Worm (Caenorhabditis elegans) whole organism, mixed stage, embryonic: Measurements from ENCODE around the gene B0353.1.
A peak's percentile ranks its signal among the peaks of the same experiment; 100 is the strongest.

Experiments
- M03D4.4 ChIP-seq: sonication (generic microtip); optimal IDR thresholded peaks from 2 replicates; lab custom pipeline; 2017; ENCODE audit warnings: mild to moderate bottlenecking, missing genetic modification characterization, missing compliant biosample characterization
- blmp-1 ChIP-seq: fragments of 150-350 bp; optimal IDR thresholded peaks from 2 replicates; lab custom pipeline; 2014; ENCODE audit warnings: missing biosample characterization, missing genetic modification characterization
- ceh-39 ChIP-seq: fragments of 150-350 bp; optimal IDR thresholded peaks from 2 replicates; lab custom pipeline; 2014; ENCODE audit warnings: missing biosample characterization, missing genetic modification characterization
- ceh-43 ChIP-seq: fragments of 200-800 bp; sonication (Bioruptor generic); optimal IDR thresholded peaks from 2 replicates; lab custom pipeline; 2018; ENCODE audit warnings: mild to moderate bottlenecking, missing genetic modification characterization, moderate library complexity, missing compliant biosample characterization
- ceh-83 ChIP-seq: fragments of 200-800 bp; sonication (Bioruptor generic); optimal IDR thresholded peaks from 2 replicates; lab custom pipeline; 2018; ENCODE audit warnings: mild to moderate bottlenecking, missing genetic modification characterization, missing compliant biosample characterization
- cnd-1 ChIP-seq: fragments of 200-800 bp; sonication (Bioruptor generic); optimal IDR thresholded peaks from 2 replicates; lab custom pipeline; 2018; ENCODE audit warnings: mild to moderate bottlenecking, missing genetic modification characterization, missing compliant biosample characterization
- drap-1 ChIP-seq: fragments of 200-800 bp; sonication (Bioruptor generic); optimal IDR thresholded peaks from 3 replicates; lab custom pipeline; 2018; ENCODE audit warnings: mild to moderate bottlenecking, missing genetic modification characterization, missing compliant biosample characterization
- elt-1 ChIP-seq: sonication (generic microtip); optimal IDR thresholded peaks from 2 replicates; lab custom pipeline; 2017; ENCODE audit warnings: missing genetic modification characterization, mild to moderate bottlenecking, missing compliant biosample characterization, antibody characterized with exemption, moderate library complexity, borderline replicate concordance; ENCODE audit not compliant: insufficient read depth
- elt-3 ChIP-seq: fragments of 150-350 bp; optimal IDR thresholded peaks from 2 replicates; lab custom pipeline; 2014; ENCODE audit warnings: missing biosample characterization, missing genetic modification characterization
- flh-1 ChIP-seq: fragments of 200-800 bp; sonication (Bioruptor generic); optimal IDR thresholded peaks from 2 replicates; lab custom pipeline; 2018; ENCODE audit warnings: mild to moderate bottlenecking, missing genetic modification characterization, moderate library complexity, missing compliant biosample characterization
- ham-2 ChIP-seq: fragments of 200-800 bp; sonication (Bioruptor generic); optimal IDR thresholded peaks from 2 replicates; lab custom pipeline; 2018; ENCODE audit warnings: mild to moderate bottlenecking, missing genetic modification characterization, missing compliant biosample characterization
- hlh-1 ChIP-seq: fragments of 150-350 bp; optimal IDR thresholded peaks from 2 replicates; lab custom pipeline; 2014; ENCODE audit warnings: missing biosample characterization, missing genetic modification reagents, missing genetic modification characterization
- lin-13 ChIP-seq: fragments of 150-350 bp; optimal IDR thresholded peaks from 2 replicates; lab custom pipeline; 2014; ENCODE audit warnings: missing biosample characterization, missing genetic modification characterization
- lin-32 ChIP-seq: fragments of 200-800 bp; sonication (Bioruptor generic); optimal IDR thresholded peaks from 2 replicates; lab custom pipeline; 2018; ENCODE audit warnings: mild to moderate bottlenecking, missing genetic modification characterization, missing compliant biosample characterization
- lsy-2 ChIP-seq: fragments of 150-350 bp; optimal IDR thresholded peaks from 2 replicates; lab custom pipeline; 2014; ENCODE audit warnings: missing biosample characterization, missing genetic modification characterization
- mab-5 ChIP-seq: fragments of 150-350 bp; optimal IDR thresholded peaks from 2 replicates; lab custom pipeline; 2014; ENCODE audit warnings: missing biosample characterization, missing genetic modification characterization
- mep-1 ChIP-seq: fragments of 150-350 bp; optimal IDR thresholded peaks from 2 replicates; lab custom pipeline; 2017; ENCODE audit warnings: missing biosample characterization, missing genetic modification reagents, missing genetic modification characterization, inconsistent platforms
- mls-2 ChIP-seq: sonication (generic microtip); optimal IDR thresholded peaks from 2 replicates; lab custom pipeline; 2016; ENCODE audit warnings: mild to moderate bottlenecking, missing genetic modification characterization, moderate library complexity, missing compliant biosample characterization
- nhr-12 ChIP-seq: fragments of 150-350 bp; optimal IDR thresholded peaks from 2 replicates; lab custom pipeline; 2014; ENCODE audit warnings: missing biosample characterization, missing genetic modification characterization
- nhr-2 ChIP-seq: fragments of 150-350 bp; optimal IDR thresholded peaks from 2 replicates; lab custom pipeline; 2014; ENCODE audit warnings: missing biosample characterization, missing genetic modification characterization
- nhr-237 ChIP-seq: fragments of 150-350 bp; optimal IDR thresholded peaks from 2 replicates; lab custom pipeline; 2014; ENCODE audit warnings: missing biosample characterization, missing genetic modification characterization
- nhr-28 ChIP-seq: fragments of 150-350 bp; optimal IDR thresholded peaks from 2 replicates; lab custom pipeline; 2014; ENCODE audit warnings: missing biosample characterization, missing genetic modification characterization
- nhr-76 ChIP-seq: sonication (generic microtip); optimal IDR thresholded peaks from 2 replicates; lab custom pipeline; 2017; ENCODE audit warnings: missing biosample characterization, missing genetic modification characterization
- pha-4 ChIP-seq: fragments of 150-350 bp; optimal IDR thresholded peaks from 2 replicates; lab custom pipeline; 2018; ENCODE audit warnings: missing biosample characterization, missing genetic modification reagents, missing genetic modification characterization
- sem-2 ChIP-seq: fragments of 200-800 bp; sonication (Bioruptor generic); optimal IDR thresholded peaks from 2 replicates; lab custom pipeline; 2018; ENCODE audit warnings: mild to moderate bottlenecking, missing genetic modification characterization, missing compliant biosample characterization
- snpc-4 ChIP-seq: fragments of 150-350 bp; optimal IDR thresholded peaks from 2 replicates; lab custom pipeline; 2014; ENCODE audit warnings: missing biosample characterization, missing genetic modification characterization
- sptf-1 ChIP-seq: sonication (generic microtip); optimal IDR thresholded peaks from 2 replicates; lab custom pipeline; 2017; ENCODE audit warnings: mild to moderate bottlenecking, missing genetic modification characterization, moderate library complexity, missing compliant biosample characterization
- tbx-8 ChIP-seq: fragments of 200-800 bp; sonication (Bioruptor generic); optimal IDR thresholded peaks from 2 replicates; lab custom pipeline; 2018; ENCODE audit warnings: mild to moderate bottlenecking, missing genetic modification characterization, moderate library complexity, missing compliant biosample characterization
- unc-120 ChIP-seq: sonication (generic microtip); optimal IDR thresholded peaks from 2 replicates; lab custom pipeline; 2017; ENCODE audit warnings: missing genetic modification characterization, missing compliant biosample characterization; ENCODE audit not compliant: poor library complexity, severe bottlenecking
- unc-39 ChIP-seq: fragments of 150-350 bp; optimal IDR thresholded peaks from 2 replicates; lab custom pipeline; 2014; ENCODE audit warnings: missing biosample characterization, missing genetic modification characterization
- unc-62 ChIP-seq: fragments of 150-350 bp; optimal IDR thresholded peaks from 2 replicates; lab custom pipeline; 2014; ENCODE audit warnings: missing biosample characterization, missing genetic modification reagents, missing genetic modification characterization

B0353.1 gene

ce11 chrIII:555650-556049 lies at the start of gene B0353.1:
TSS of gene B0353.1 (plus strand) at chrIII:555950.
- no peak for TF ChIP-seq sem-2
- TF ChIP-seq unc-62 (GFP tag; lab: Kevin White, UChicago): no peak
- no peak for TF ChIP-seq unc-120 (tag; lab: Kevin White, UChicago)
- no peak for TF ChIP-seq pha-4
- no peak for TF ChIP-seq nhr-237
- no peak for TF ChIP-seq lin-13 (tag; lab: Kevin White, UChicago)
- no peak for TF ChIP-seq mep-1 (tag; lab: Kevin White, UChicago)
- no peak for TF ChIP-seq nhr-28
- TF ChIP-seq elt-1 (tag; lab: Kevin White, UChicago): no peak
- TF ChIP-seq ceh-39 (tag; lab: Kevin White, UChicago): no peak
- no peak for TF ChIP-seq hlh-1 (tag; lab: Kevin White, UChicago)
- no peak for TF ChIP-seq lsy-2 (tag; lab: Kevin White, UChicago)
- no peak for TF ChIP-seq mls-2
- TF ChIP-seq nhr-12 (tag; lab: Kevin White, UChicago): no peak
- no peak for TF ChIP-seq blmp-1 (tag; lab: Kevin White, UChicago)
- TF ChIP-seq flh-1 (GFP tag; lab: Kevin White, UChicago): no peak
- no peak for TF ChIP-seq drap-1 (GFP tag; lab: Kevin White, UChicago)
- no peak for TF ChIP-seq cnd-1 (tag; lab: Kevin White, UChicago)
- TF ChIP-seq, all 35 proteins: peak for 0

- TF ChIP-seq unc-120 (tag; lab: Kevin White, UChicago) (no peak), ceh-83 (GFP tag; lab: Kevin White, UChicago) (no peak)
Measured at ce11 chrIII:509045-509444, 46.7 kb upstream of the B0353.1 start.

- TF ChIP-seq pha-4: peak; percentile 8
- no peak for TF ChIP-seq flh-1 (GFP tag; lab: Kevin White, UChicago)
Measured at ce11 chrIII:512117-512516, 43.6 kb upstream of the B0353.1 start, which contains the start of gene F30H5.3. TSS of gene F30H5.3 (minus strand) at chrIII:512217.

- no peak for TF ChIP-seq unc-62 (GFP tag; lab: Kevin White, UChicago)
- no peak for TF ChIP-seq unc-120 (tag; lab: Kevin White, UChicago)
- no peak for TF ChIP-seq nhr-2 (tag; lab: Kevin White, UChicago)
Measured at ce11 chrIII:513360-513759, 42.4 kb upstream of the B0353.1 start.

ce11 chrIII:523944-524343 lies 31.8 kb upstream of the B0353.1 start, which contains the start of gene T22F7.3:
TSS of gene T22F7.3 (minus strand) at chrIII:524044.
- no peak for TF ChIP-seq unc-39
- no peak for TF ChIP-seq blmp-1 (tag; lab: Kevin White, UChicago)

ce11 chrIII:526824-527223 lies 28.9 kb upstream of the B0353.1 start, which contains the start of gene T22F7.4:
TSS of gene T22F7.4 (minus strand) at chrIII:526924.
- no peak for TF ChIP-seq drap-1 (GFP tag; lab: Kevin White, UChicago)
- no peak for TF ChIP-seq elt-3
- TF ChIP-seq tbx-8 (GFP tag; lab: Kevin White, UChicago): no peak
- no peak for TF ChIP-seq nhr-2 (tag; lab: Kevin White, UChicago)
- TF ChIP-seq M03D4.4 (tag; lab: Kevin White, UChicago): no peak
- TF ChIP-seq lin-13 (tag; lab: Kevin White, UChicago): no peak
- TF ChIP-seq ham-2 (GFP tag; lab: Kevin White, UChicago): no peak
- TF ChIP-seq sptf-1 (tag; lab: Kevin White, UChicago): no peak
- no peak for TF ChIP-seq snpc-4

ce11 chrIII:530899-531298 lies 24.9 kb upstream of the B0353.1 start:
- TF ChIP-seq ceh-83 (GFP tag; lab: Kevin White, UChicago): no peak
- no peak for TF ChIP-seq ceh-43
- no peak for TF ChIP-seq nhr-12 (tag; lab: Kevin White, UChicago)
- no peak for TF ChIP-seq lsy-2 (tag; lab: Kevin White, UChicago)
- TF ChIP-seq mab-5: no peak
- TF ChIP-seq mep-1 (tag; lab: Kevin White, UChicago): no peak
- TF ChIP-seq nhr-76 (tag; lab: Kevin White, UChicago): no peak
- TF ChIP-seq unc-120 (tag; lab: Kevin White, UChicago): no peak
- TF ChIP-seq flh-1 (GFP tag; lab: Kevin White, UChicago): no peak
- no peak for TF ChIP-seq blmp-1 (tag; lab: Kevin White, UChicago)
- TF ChIP-seq nhr-237: no peak
- TF ChIP-seq sem-2: no peak
- TF ChIP-seq nhr-28: no peak
- no peak for TF ChIP-seq snpc-4
- no peak for TF ChIP-seq unc-39
- no peak for TF ChIP-seq pha-4
- no peak for TF ChIP-seq lin-32 (GFP tag; lab: Kevin White, UChicago)
- no peak for TF ChIP-seq elt-1 (tag; lab: Kevin White, UChicago)
